Fruit fly (Drosophila melanogaster): ENCODE results near the gene CG43051.
A peak's percentile ranks its signal among the peaks of the same experiment; 100 is the strongest.

Gene CG43051

dm6 chr2L:12467673-12468072 is 40.1 kb upstream of the CG43051 start:
- peak; percentile 30 for TF ChIP-seq sv (GFP tag; optimal IDR thresholded peaks at IDR 0.05)
- no peak for TF ChIP-seq brk (GFP tag; optimal IDR thresholded peaks at IDR 0.05)

dm6 chr2L:12468813-12469212 is 38.9 kb upstream of the CG43051 start:
- TF ChIP-seq pan (optimal IDR thresholded peaks at IDR 0.05) (no peak), usp (GFP tag; optimal IDR thresholded peaks at IDR 0.05) (no peak), dl (GFP tag; optimal IDR thresholded peaks at IDR 0.05; ENCODE audit: insufficient read depth in 1 of 2, partially characterized antibody in 2 of 2) (no peak), Sp1 (GFP tag; optimal IDR thresholded peaks at IDR 0.05) (no peak), lola (GFP tag; optimal IDR thresholded peaks at IDR 0.05) (no peak), h (GFP tag; optimal IDR thresholded peaks at IDR 0.05) (no peak), sv (GFP tag; optimal IDR thresholded peaks at IDR 0.05) (no peak), brk (GFP tag; optimal IDR thresholded peaks at IDR 0.05) (no peak), CG9705 (GFP tag; optimal IDR thresholded peaks at IDR 0.05) (no peak), CrebA (GFP tag; optimal IDR thresholded peaks at IDR 0.05; ENCODE audit: borderline replicate concordance) (no peak), woc (GFP tag; optimal IDR thresholded peaks at IDR 0.05) (no peak), fru (GFP tag; optimal IDR thresholded peaks at IDR 0.05) (no peak), tai (GFP tag; optimal IDR thresholded peaks at IDR 0.05) (no peak)

- no peak for TF ChIP-seq N (GFP tag; optimal IDR thresholded peaks at IDR 0.05)
- peak; percentile 59 for TF ChIP-seq h (GFP tag; optimal IDR thresholded peaks at IDR 0.05)
- TF ChIP-seq brk (GFP tag; optimal IDR thresholded peaks at IDR 0.05), result no peak
Measured at dm6 chr2L:12469235-12469634, 38.5 kb upstream of the CG43051 start.

DNA sequence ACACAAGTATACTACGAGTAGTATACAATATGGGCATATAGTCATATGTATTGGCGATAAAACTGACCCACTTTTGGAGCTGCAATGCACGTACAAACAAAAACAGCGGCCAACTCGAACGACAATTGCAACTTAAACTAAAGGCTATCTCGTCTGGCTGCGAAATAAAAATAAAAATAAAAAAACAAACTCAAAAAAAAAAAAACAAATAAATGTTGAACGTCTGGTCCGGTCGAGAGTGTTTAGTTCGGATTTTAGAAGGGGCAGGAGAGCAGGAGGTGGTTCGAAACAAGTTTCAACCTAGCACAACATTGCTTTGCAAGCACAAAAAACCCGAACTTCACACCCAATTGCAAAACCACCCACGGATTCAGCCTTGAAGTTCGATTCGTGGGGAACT is 35.8 kb upstream of the CG43051 start:
- no peak for TF ChIP-seq Mio (GFP tag; optimal IDR thresholded peaks at IDR 0.05)

DNA sequence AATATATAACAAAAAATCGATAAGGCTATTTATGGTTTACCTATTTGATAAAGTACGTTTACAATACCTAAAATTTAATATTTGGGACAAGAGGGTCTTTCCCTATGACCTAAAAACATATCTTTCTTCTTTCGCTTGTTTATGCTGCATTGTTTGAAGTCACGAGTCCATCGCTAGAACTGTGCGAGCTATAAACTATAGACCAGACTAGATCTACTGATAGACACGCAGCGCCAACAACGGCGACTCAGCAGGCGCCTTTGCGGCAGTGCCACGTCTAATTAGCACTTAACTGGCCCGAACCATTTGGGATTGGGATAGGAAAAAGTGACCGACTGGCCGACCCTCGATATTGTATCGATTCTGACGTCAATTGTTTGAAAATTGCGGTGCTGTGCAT is 34.8 kb upstream of the CG43051 start:
- TF ChIP-seq HLH106 (tag; optimal IDR thresholded peaks at IDR 0.05) (no peak), OdsH (GFP tag; optimal IDR thresholded peaks at IDR 0.05) (no peak), fru (GFP tag; optimal IDR thresholded peaks at IDR 0.05) (no peak), Dif (GFP tag; optimal IDR thresholded peaks at IDR 0.05; ENCODE audit: partially characterized antibody) (no peak), Hr78 (GFP tag; optimal IDR thresholded peaks at IDR 0.05) (no peak), br (GFP tag; optimal IDR thresholded peaks at IDR 0.05) (no peak), N (GFP tag; optimal IDR thresholded peaks at IDR 0.05) (no peak), Hnf4 (GFP tag; optimal IDR thresholded peaks at IDR 0.05) (no peak), CG32264 (GFP tag; optimal IDR thresholded peaks at IDR 0.05) (no peak), jim (GFP tag; optimal IDR thresholded peaks at IDR 0.05) (no peak), h (GFP tag; optimal IDR thresholded peaks at IDR 0.05) (no peak), GATAd (GFP tag; optimal IDR thresholded peaks at IDR 0.05) (no peak), psq (GFP tag; optimal IDR thresholded peaks at IDR 0.05) (no peak), Mio (GFP tag; optimal IDR thresholded peaks at IDR 0.05) (no peak), dsf (GFP tag; optimal IDR thresholded peaks at IDR 0.05; ENCODE audit: borderline replicate concordance) (no peak), Jra (GFP tag; optimal IDR thresholded peaks at IDR 0.05) (no peak), Vsx2 (GFP tag; optimal IDR thresholded peaks at IDR 0.05; ENCODE audit: partially characterized antibody) (no peak)

DNA sequence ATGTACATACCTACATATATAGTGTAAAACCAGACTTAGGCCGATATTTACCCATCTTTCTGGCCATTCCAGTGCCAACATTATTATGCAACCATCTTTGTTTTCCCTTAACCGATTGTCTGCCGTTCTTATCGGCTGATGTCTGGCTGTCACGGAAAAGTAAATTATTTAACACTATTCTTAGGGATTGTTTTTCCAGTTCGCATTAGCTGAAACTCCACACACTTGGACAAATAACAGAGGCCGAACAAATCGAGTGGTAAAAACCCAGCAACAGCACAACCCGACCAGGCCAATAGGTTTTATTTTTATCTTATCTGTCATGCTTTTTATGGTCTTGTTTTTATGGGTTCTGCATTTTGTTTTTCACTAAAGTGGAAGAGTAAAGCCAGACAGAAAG is 34.2 kb upstream of the CG43051 start:
- TF ChIP-seq CG32264 (GFP tag; optimal IDR thresholded peaks at IDR 0.05) (no peak), h (GFP tag; optimal IDR thresholded peaks at IDR 0.05) (no peak), sv (GFP tag; optimal IDR thresholded peaks at IDR 0.05) (no peak), foxo (GFP tag; optimal IDR thresholded peaks at IDR 0.05) (no peak), usp (GFP tag; optimal IDR thresholded peaks at IDR 0.05) (no peak), Hnf4 (GFP tag; optimal IDR thresholded peaks at IDR 0.05) (no peak), Sp1 (GFP tag; optimal IDR thresholded peaks at IDR 0.05) (no peak), dsf (GFP tag; optimal IDR thresholded peaks at IDR 0.05; ENCODE audit: borderline replicate concordance) (no peak)

Data from whole organism, wandering third instar larva.